Worm (Caenorhabditis elegans) whole organism, L2 larva: ENCODE measurements around the gene ift-43.

ENCODE experiments used
- C34F6.9 ChIP-seq: fragments of 150-350 bp; optimal IDR thresholded peaks from 2 replicates; lab custom pipeline; 2014; ENCODE audit warnings: missing biosample characterization, missing genetic modification characterization
- F13H6.1 ChIP-seq: sonication (generic microtip); optimal IDR thresholded peaks from 2 replicates; lab custom pipeline; 2016; ENCODE audit warnings: missing genetic modification characterization, missing compliant biosample characterization
- R02D3.7 ChIP-seq: fragments of 150-350 bp; optimal IDR thresholded peaks from 2 replicates; lab custom pipeline; 2014; ENCODE audit warnings: missing biosample characterization, missing genetic modification characterization
- ZK546.5 ChIP-seq: sonication (generic microtip); optimal IDR thresholded peaks from 2 replicates; lab custom pipeline; 2017; ENCODE audit warnings: missing biosample characterization, missing genetic modification characterization
- ama-1 ChIP-seq: fragments of 150-350 bp; optimal IDR thresholded peaks from 2 replicates; lab custom pipeline; 2018; ENCODE audit warnings: inconsistent platforms
- crh-2 ChIP-seq: sonication (generic microtip); optimal IDR thresholded peaks from 2 replicates; lab custom pipeline; 2017; ENCODE audit warnings: missing biosample characterization, missing genetic modification characterization
- dmd-4 ChIP-seq: sonication (generic microtip); optimal IDR thresholded peaks from 2 replicates; lab custom pipeline; 2017; ENCODE audit warnings: missing biosample characterization, missing genetic modification characterization
- egl-27 ChIP-seq: sonication (generic microtip); optimal IDR thresholded peaks from 3 replicates; lab custom pipeline; 2017; ENCODE audit warnings: missing biosample characterization, missing genetic modification reagents, missing genetic modification characterization
- elt-3 ChIP-seq: sonication (generic microtip); optimal IDR thresholded peaks from 2 replicates; lab custom pipeline; 2017; ENCODE audit warnings: missing biosample characterization, missing genetic modification characterization
- gmeb-1 ChIP-seq: fragments of 150-350 bp; optimal IDR thresholded peaks from 2 replicates; lab custom pipeline; 2014; ENCODE audit warnings: missing biosample characterization, missing genetic modification characterization
- lin-13 ChIP-seq: fragments of 150-350 bp; optimal IDR thresholded peaks from 2 replicates; lab custom pipeline; 2014; ENCODE audit warnings: missing biosample characterization, missing genetic modification reagents, missing genetic modification characterization
- lsy-2 ChIP-seq, 2 experiments: fragments of 150-350 bp in 1 of 2; sonication (generic microtip) in 1 of 2; optimal IDR thresholded peaks; 2 replicates each; lab custom pipeline; 2014 to 2017; ENCODE audit warnings: missing biosample characterization in 2 of 2, missing genetic modification characterization in 2 of 2
- mab-5 ChIP-seq: fragments of 150-350 bp; optimal IDR thresholded peaks from 2 replicates; lab custom pipeline; 2014; ENCODE audit warnings: missing biosample characterization, missing genetic modification characterization
- mbf-1 ChIP-seq: sonication (generic microtip); optimal IDR thresholded peaks from 2 replicates; lab custom pipeline; 2017; ENCODE audit warnings: missing biosample characterization, missing genetic modification characterization
- mdl-1 ChIP-seq, 2 experiments: fragments of 150-350 bp in 1 of 2; sonication (generic microtip) in 1 of 2; optimal IDR thresholded peaks; 2 replicates each; lab custom pipeline; 2017; ENCODE audit warnings: missing biosample characterization in 2 of 2, missing genetic modification characterization in 2 of 2
- nhr-10 ChIP-seq: sonication (generic microtip); optimal IDR thresholded peaks from 2 replicates; lab custom pipeline; 2017; ENCODE audit warnings: missing biosample characterization, missing genetic modification characterization
- nhr-11 ChIP-seq: fragments of 150-350 bp; optimal IDR thresholded peaks from 2 replicates; lab custom pipeline; 2014; ENCODE audit warnings: missing biosample characterization, missing genetic modification characterization
- nhr-12 ChIP-seq: fragments of 150-350 bp; optimal IDR thresholded peaks from 2 replicates; lab custom pipeline; 2014; ENCODE audit warnings: missing biosample characterization, missing genetic modification characterization
- nhr-129 ChIP-seq: fragments of 150-350 bp; optimal IDR thresholded peaks from 2 replicates; lab custom pipeline; 2014; ENCODE audit warnings: missing biosample characterization, missing genetic modification characterization
- nhr-237 ChIP-seq: fragments of 150-350 bp; optimal IDR thresholded peaks from 2 replicates; lab custom pipeline; 2014; ENCODE audit warnings: missing biosample characterization, missing genetic modification characterization
- nhr-25 ChIP-seq: fragments of 150-350 bp; sonication (generic microtip); optimal IDR thresholded peaks from 3 replicates; lab custom pipeline; 2014; ENCODE audit warnings: missing biosample characterization, missing genetic modification characterization
- nhr-77 ChIP-seq: fragments of 150-350 bp; optimal IDR thresholded peaks from 2 replicates; lab custom pipeline; 2014; ENCODE audit warnings: missing biosample characterization, missing genetic modification characterization
- peb-1 ChIP-seq: fragments of 150-350 bp; optimal IDR thresholded peaks from 2 replicates; lab custom pipeline; 2014; ENCODE audit warnings: missing biosample characterization, missing genetic modification characterization
- skn-1 ChIP-seq: sonication (generic microtip); optimal IDR thresholded peaks from 2 replicates; lab custom pipeline; 2017; ENCODE audit warnings: missing biosample characterization, missing genetic modification characterization
- sma-9 ChIP-seq, 2 experiments: fragments of 150-350 bp in 1 of 2; sonication (generic microtip) in 1 of 2; optimal IDR thresholded peaks; 2 replicates each; lab custom pipeline; 2014 to 2016; ENCODE audit warnings: missing genetic modification characterization in 2 of 2, mild to moderate bottlenecking in 1 of 2, missing biosample characterization in 1 of 2, missing compliant biosample characterization in 1 of 2, missing genetic modification reagents in 1 of 2, moderate library complexity in 1 of 2
- snpc-4 ChIP-seq: fragments of 150-350 bp; optimal IDR thresholded peaks from 2 replicates; lab custom pipeline; 2014; ENCODE audit warnings: missing biosample characterization, missing genetic modification characterization
- unc-39 ChIP-seq: fragments of 150-350 bp; optimal IDR thresholded peaks from 2 replicates; lab custom pipeline; 2014; ENCODE audit warnings: missing biosample characterization, missing genetic modification characterization
- unc-55 ChIP-seq: fragments of 150-350 bp; sonication (generic microtip); optimal IDR thresholded peaks from 3 replicates; lab custom pipeline; 2014; ENCODE audit warnings: missing biosample characterization, missing genetic modification reagents, missing genetic modification characterization
- unc-62 ChIP-seq: fragments of 150-350 bp; optimal IDR thresholded peaks from 2 replicates; lab custom pipeline; 2014; ENCODE audit warnings: missing biosample characterization, missing genetic modification reagents, missing genetic modification characterization
- zag-1 ChIP-seq: fragments of 150-350 bp; optimal IDR thresholded peaks from 2 replicates; lab custom pipeline; 2014; ENCODE audit warnings: missing biosample characterization, missing genetic modification characterization
- ztf-11 ChIP-seq: sonication (generic microtip); optimal IDR thresholded peaks from 2 replicates; lab custom pipeline; 2017; ENCODE audit warnings: missing biosample characterization, missing genetic modification characterization
- ztf-4 ChIP-seq: fragments of 150-350 bp; optimal IDR thresholded peaks from 2 replicates; lab custom pipeline; 2014; ENCODE audit warnings: missing biosample characterization, missing genetic modification characterization

Gene ift-43

ce11 chrII:5668830-5669229 is 8.2 kb upstream of the ift-43 start, which contains the start of gene C25H3.7:
Gene C25H3.7 (minus strand): TSS chrII:5668930.
- TF ChIP-seq zag-1 (tag; lab: Kevin White, UChicago) (no peak), peb-1 (tag; lab: Kevin White, UChicago) (no peak), nhr-237 (tag; lab: Kevin White, UChicago) (no peak), nhr-25 (no peak), mbf-1 (no peak), egl-27 (tag; lab: Kevin White, UChicago) (no peak)

ce11 chrII:5667540-5667939 is 7.0 kb upstream of the ift-43 start:
- TF ChIP-seq dmd-4, result no peak
- no peak for TF ChIP-seq egl-27 (tag; lab: Kevin White, UChicago)
- TF ChIP-seq nhr-12, result no peak
- no peak for TF ChIP-seq nhr-129
- no peak for TF ChIP-seq C34F6.9
- TF ChIP-seq lin-13 (GFP tag; lab: Kevin White, UChicago), result no peak
- no peak for TF ChIP-seq nhr-10 (tag; lab: Kevin White, UChicago)
- no peak for TF ChIP-seq sma-9 (GFP tag; optimal IDR thresholded peaks at IDR 0.05; lab: Kevin White, UChicago)
- TF ChIP-seq sma-9 (tag; optimal IDR thresholded peaks at IDR 0.05; lab: Kevin White, UChicago), result no peak
- TF ChIP-seq mbf-1, result no peak
- TF ChIP-seq nhr-77, result no peak
- TF ChIP-seq gmeb-1 (tag; lab: Kevin White, UChicago), result no peak
- TF ChIP-seq nhr-25, result no peak
- TF ChIP-seq elt-3 (tag; lab: Kevin White, UChicago), result no peak
- TF ChIP-seq nhr-11 (tag; lab: Kevin White, UChicago), result no peak
- no peak for TF ChIP-seq skn-1 (tag; lab: Kevin White, UChicago)
- no peak for TF ChIP-seq mdl-1 (tag; optimal IDR thresholded peaks at IDR 0.05; lab: Kevin White, UChicago)

- TF ChIP-seq F13H6.1 (tag; lab: Kevin White, UChicago) (no peak), lin-13 (GFP tag; lab: Kevin White, UChicago) (no peak), ZK546.5 (tag; lab: Kevin White, UChicago) (no peak), unc-62 (no peak), unc-39 (tag; lab: Kevin White, UChicago) (no peak), R02D3.7 (no peak), nhr-10 (tag; lab: Kevin White, UChicago) (no peak), mab-5 (tag; lab: Kevin White, UChicago) (no peak), nhr-237 (tag; lab: Kevin White, UChicago) (no peak), gmeb-1 (tag; lab: Kevin White, UChicago) (no peak), ztf-4 (tag; lab: Kevin White, UChicago) (no peak), nhr-77 (no peak), crh-2 (tag; lab: Kevin White, UChicago) (no peak), dmd-4 (no peak), nhr-25 (no peak), mbf-1 (no peak)
Observed at ce11 chrII:5665991-5666390, 5.4 kb upstream of the ift-43 start, which contains the start of gene C25H3.16. Gene C25H3.16 (plus strand): TSS chrII:5666291.

ce11 chrII:5665029-5665428 is 4.4 kb upstream of the ift-43 start, which contains the start of gene C25H3.15:
Gene C25H3.15 (plus strand): TSS chrII:5665329.
- TF ChIP-seq ztf-11 (tag; lab: Kevin White, UChicago), result no peak
- no peak for TF ChIP-seq gmeb-1 (tag; lab: Kevin White, UChicago)
- TF ChIP-seq ama-1 (lab: Kevin White, UChicago), result no peak
- no peak for TF ChIP-seq unc-62
- TF ChIP-seq peb-1 (tag; lab: Kevin White, UChicago), result no peak
- TF ChIP-seq snpc-4 (tag; lab: Kevin White, UChicago), result no peak

ce11 chrII:5663180-5663791 is 2.7 kb upstream of the ift-43 start:
- TF ChIP-seq crh-2 (tag; lab: Kevin White, UChicago), result peak; percentile 39
- TF ChIP-seq dmd-4, result no peak
- peak in 1 of 2 experiments; percentile 49 for TF ChIP-seq lsy-2 (tag; optimal IDR thresholded peaks at IDR 0.05; lab: Kevin White, UChicago)
- peak; percentile 29 for TF ChIP-seq C34F6.9
- TF ChIP-seq unc-55 (GFP tag; lab: Kevin White, UChicago), result peak; percentile 44
- peak; percentile 4 for TF ChIP-seq sma-9 (GFP tag; optimal IDR thresholded peaks at IDR 0.05; lab: Kevin White, UChicago)
- TF ChIP-seq sma-9 (tag; optimal IDR thresholded peaks at IDR 0.05; lab: Kevin White, UChicago), result no peak
